Worm (Caenorhabditis elegans) whole organism, early embryonic: ENCODE measurements around the gene unc-43.

Experiments
- F13C5.2 ChIP-seq: sonication (generic microtip); optimal IDR thresholded peaks from 2 replicates; lab custom pipeline; 2017; ENCODE audit warnings: mild to moderate bottlenecking, missing genetic modification characterization, inconsistent platforms, missing compliant biosample characterization
- ama-1 ChIP-seq: fragments of 150-350 bp; optimal IDR thresholded peaks from 2 replicates; lab custom pipeline; 2014
- ets-7 ChIP-seq: sonication (generic microtip); optimal IDR thresholded peaks from 2 replicates; lab custom pipeline; 2016; ENCODE audit warnings: missing genotype, missing genetic modification characterization, missing compliant biosample characterization
- flt-1 ChIP-seq: fragments of 200-800 bp; sonication (Bioruptor generic); IDR thresholded peaks from 2 replicates; pipeline ENCODE4 v1.3.6; 2022; ENCODE audit warnings: missing genetic modification characterization, missing compliant biosample characterization
- hmg-4 ChIP-seq: fragments of 200-800 bp; sonication (Bioruptor generic); optimal IDR thresholded peaks from 2 replicates; lab custom pipeline; 2018; ENCODE audit warnings: mild to moderate bottlenecking, missing genetic modification characterization, missing compliant biosample characterization
- sea-1 ChIP-seq: fragments of 200-800 bp; sonication (Bioruptor generic); conservative IDR thresholded peaks from 2 replicates; pipeline ENCODE4 v1.3.6; 2022; ENCODE audit warnings: missing genetic modification characterization, missing compliant biosample characterization
- tbx-11 ChIP-seq: fragments of 200-800 bp; sonication (Bioruptor generic); IDR thresholded peaks from 2 replicates; pipeline ENCODE4 v1.3.6; 2022; ENCODE audit warnings: missing genetic modification characterization, missing compliant biosample characterization
- tbx-37 ChIP-seq: fragments of 200-800 bp; sonication (Bioruptor generic); conservative IDR thresholded peaks from 2 replicates; pipeline ENCODE4 v1.3.6; 2022; ENCODE audit warnings: missing genetic modification reagents, missing genetic modification characterization, missing compliant biosample characterization

DNA sequence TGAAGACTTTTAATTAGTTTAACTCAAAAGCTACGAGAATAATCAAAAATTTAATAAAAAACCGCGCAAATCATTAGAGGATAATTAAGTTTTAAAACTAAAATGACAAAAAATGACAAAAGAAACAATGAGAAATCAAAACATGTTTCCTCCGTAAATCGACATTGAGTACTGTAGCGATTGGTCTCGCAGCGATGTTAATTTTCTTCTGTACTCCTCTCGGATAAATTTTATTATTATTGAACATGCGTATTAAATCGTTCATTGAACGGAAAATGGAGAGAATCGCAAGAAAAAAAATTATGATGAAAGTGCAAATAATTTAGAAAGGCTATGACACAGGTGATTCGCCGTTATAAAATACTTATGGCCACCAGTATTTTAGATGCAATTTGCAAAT is 64.7 kb downstream of the unc-43 start:
- TF ChIP-seq ets-7 (tag; lab: Kevin White, UChicago), result no peak
- TF ChIP-seq ama-1 (lab: Kevin White, UChicago), result no peak
- TF ChIP-seq hmg-4 (GFP tag; lab: Kevin White, UChicago), result no peak
- TF ChIP-seq flt-1 (GFP tag; lab: Robert Waterston, UW), result no peak
- TF ChIP-seq tbx-11 (GFP tag; lab: Robert Waterston, UW), result no peak
- TF ChIP-seq tbx-37 (GFP tag; lab: Robert Waterston, UW), result no peak
- TF ChIP-seq F13C5.2 (tag; lab: Kevin White, UChicago), result no peak
- no peak for TF ChIP-seq sea-1
